Fruit fly (Drosophila melanogaster) whole organism, embryonic: ENCODE measurements around the gene CG43998.

Experiments used
- B-H2 ChIP-seq: fragments of 200-800 bp; sonication (Bioruptor generic); optimal IDR thresholded peaks from 2 replicates; lab custom pipeline; 2018; ENCODE audit warnings: missing biosample characterization, mild to moderate bottlenecking, missing genetic modification characterization
- Bdp1 ChIP-seq: fragments of 200-800 bp; sonication (Bioruptor generic); optimal IDR thresholded peaks from 3 replicates; lab custom pipeline; 2016; ENCODE audit warnings: missing biosample characterization, missing genetic modification characterization
- CG10267 ChIP-seq: fragments of 200-800 bp; sonication (Bioruptor generic); optimal IDR thresholded peaks from 2 replicates; lab custom pipeline; 2018; ENCODE audit warnings: missing biosample characterization, mild to moderate bottlenecking, missing genetic modification characterization, moderate library complexity
- CG11247 ChIP-seq: fragments of 200-800 bp; sonication (Bioruptor generic); IDR thresholded peaks from 2 replicates; pipeline ENCODE4 v1.3.6; 2022; ENCODE audit warnings: missing biosample characterization, missing genetic modification characterization
- CG11504 ChIP-seq: fragments of 200-800 bp; sonication (Bioruptor generic); optimal IDR thresholded peaks from 3 replicates; lab custom pipeline; 2019; ENCODE audit warnings: missing biosample characterization, mild to moderate bottlenecking, missing genetic modification characterization, moderate library complexity
- CG12299 ChIP-seq: fragments of 200-800 bp; sonication (Bioruptor generic); optimal IDR thresholded peaks from 2 replicates; lab custom pipeline; 2018; ENCODE audit warnings: missing biosample characterization, mild to moderate bottlenecking, missing genetic modification characterization
- CG12744 ChIP-seq: fragments of 200-800 bp; sonication (Bioruptor generic); optimal IDR thresholded peaks from 2 replicates; lab custom pipeline; 2016; ENCODE audit warnings: missing biosample characterization, missing genetic modification characterization
- CG13424 ChIP-seq: fragments of 200-800 bp; sonication (Bioruptor generic); optimal IDR thresholded peaks from 2 replicates; lab custom pipeline; 2019; ENCODE audit warnings: missing biosample characterization, mild to moderate bottlenecking, missing genetic modification characterization, moderate library complexity
- CG16813 ChIP-seq: fragments of 200-800 bp; sonication (Bioruptor generic); IDR thresholded peaks from 3 replicates; pipeline ENCODE4 v1.3.6; 2022; ENCODE audit warnings: missing biosample characterization, missing genetic modification characterization; ENCODE audit not compliant: partially characterized antibody
- CG17186 ChIP-seq: fragments of 200-800 bp; sonication (Bioruptor generic); optimal IDR thresholded peaks from 3 replicates; lab custom pipeline; 2017; ENCODE audit warnings: missing biosample characterization, missing genetic modification reagents, missing genetic modification characterization
- CG17361 ChIP-seq: fragments of 200-800 bp; sonication (Bioruptor generic); IDR thresholded peaks from 3 replicates; pipeline ENCODE4 v1.3.6; 2022; ENCODE audit warnings: missing biosample characterization, missing genetic modification characterization
- CG18764 ChIP-seq: fragments of 200-800 bp; sonication (Bioruptor generic); optimal IDR thresholded peaks from 3 replicates; lab custom pipeline; 2016; ENCODE audit warnings: missing biosample characterization, missing genetic modification characterization
- CG32532 ChIP-seq: fragments of 200-800 bp; sonication (Bioruptor generic); IDR thresholded peaks from 2 replicates; pipeline ENCODE4 v1.3.6; 2022; ENCODE audit warnings: missing biosample characterization, missing genetic modification characterization
- CG34422 ChIP-seq: fragments of 200-800 bp; sonication (Bioruptor generic); IDR thresholded peaks from 3 replicates; pipeline ENCODE4 v1.3.6; 2022; ENCODE audit warnings: missing biosample characterization, missing genetic modification characterization
- CG4730 ChIP-seq: fragments of 200-800 bp; sonication (Bioruptor generic); IDR thresholded peaks from 2 replicates; pipeline ENCODE4 v1.3.6; 2022; ENCODE audit warnings: missing biosample characterization, missing genetic modification characterization
- CG4820 ChIP-seq: fragments of 200-800 bp; sonication (Bioruptor generic); optimal IDR thresholded peaks from 3 replicates; lab custom pipeline; 2016; ENCODE audit warnings: missing biosample characterization, missing genetic modification characterization
- CG6765 ChIP-seq: fragments of 200-800 bp; sonication (Bioruptor generic); optimal IDR thresholded peaks from 3 replicates; lab custom pipeline; 2017; ENCODE audit warnings: missing biosample characterization, mild to moderate bottlenecking, missing genetic modification characterization
- CG7271 ChIP-seq: fragments of 200-800 bp; sonication (Bioruptor generic); optimal IDR thresholded peaks from 2 replicates; lab custom pipeline; 2018; ENCODE audit warnings: missing biosample characterization, mild to moderate bottlenecking, missing genetic modification characterization, moderate library complexity
- CG7963 ChIP-seq: fragments of 200-800 bp; sonication (Bioruptor generic); IDR thresholded peaks from 3 replicates; pipeline ENCODE4 v1.3.6; 2022; ENCODE audit warnings: missing biosample characterization, missing genetic modification characterization; ENCODE audit not compliant: partially characterized antibody
- CG8765 ChIP-seq: fragments of 200-800 bp; sonication (Bioruptor generic); IDR thresholded peaks from 2 replicates; pipeline ENCODE4 v1.3.6; 2022; ENCODE audit warnings: missing biosample characterization, missing genetic modification characterization
- Eip74EF ChIP-seq, 2 experiments: fragments of 200-800 bp in 1 of 2; fragments of >200 bp in 1 of 2; sonication (Bioruptor generic) in 1 of 2; optimal IDR thresholded peaks; 2 replicates each; lab custom pipeline; 2017 to 2019; ENCODE audit warnings: missing biosample characterization in 2 of 2, missing genetic modification characterization in 2 of 2, mild to moderate bottlenecking in 1 of 2, moderate library complexity in 1 of 2
- Elba2 ChIP-seq: fragments of 200-800 bp; sonication (Bioruptor generic); optimal IDR thresholded peaks from 3 replicates; lab custom pipeline; 2016; ENCODE audit warnings: missing biosample characterization, missing genetic modification characterization
- Gug ChIP-seq: fragments of 200-800 bp; sonication (Bioruptor generic); IDR thresholded peaks from 4 replicates; pipeline ENCODE4 v1.3.6; 2022; ENCODE audit warnings: missing biosample characterization, missing genetic modification characterization
- HmgZ ChIP-seq: fragments of 200-800 bp; sonication (Bioruptor generic); optimal IDR thresholded peaks from 2 replicates; lab custom pipeline; 2018; ENCODE audit warnings: missing biosample characterization, mild to moderate bottlenecking, missing genetic modification characterization
- Lim3 ChIP-seq: fragments of 200-800 bp; sonication (Bioruptor generic); IDR thresholded peaks from 2 replicates; pipeline ENCODE4 v1.3.6; 2022; ENCODE audit warnings: missing biosample characterization, missing genetic modification characterization
- Nf-YC ChIP-seq: fragments of 200-800 bp; optimal IDR thresholded peaks from 3 replicates; lab custom pipeline; 2019; ENCODE audit warnings: missing biosample characterization, mild to moderate bottlenecking, missing genetic modification characterization, moderate library complexity
- Rfx ChIP-seq: fragments of 200-800 bp; sonication (Bioruptor generic); IDR thresholded peaks from 2 replicates; pipeline ENCODE4 v1.3.6; 2022; ENCODE audit warnings: missing biosample characterization, missing genetic modification characterization
- Spps ChIP-seq: fragments of 200-800 bp; sonication (Bioruptor generic); optimal IDR thresholded peaks from 2 replicates; lab custom pipeline; 2018; ENCODE audit warnings: missing biosample characterization, mild to moderate bottlenecking, missing genetic modification characterization
- Taf1 ChIP-seq: fragments of 200-800 bp; sonication (Bioruptor generic); IDR thresholded peaks from 2 replicates; pipeline ENCODE4 v1.3.6; 2022; ENCODE audit warnings: missing biosample characterization, missing genetic modification characterization
- Usf ChIP-seq: fragments of 200-800 bp; sonication (Bioruptor generic); optimal IDR thresholded peaks from 2 replicates; lab custom pipeline; 2017; ENCODE audit warnings: missing genotype, missing biosample characterization, missing genetic modification characterization
- Xbp1 ChIP-seq: fragments of 200-800 bp; sonication (Bioruptor generic); optimal IDR thresholded peaks from 3 replicates; lab custom pipeline; 2016; ENCODE audit warnings: missing biosample characterization, mild to moderate bottlenecking, missing genetic modification characterization
- ash1 ChIP-seq: fragments of 200-800 bp; sonication (Bioruptor generic); optimal IDR thresholded peaks from 2 replicates; lab custom pipeline; 2018; ENCODE audit warnings: missing biosample characterization, mild to moderate bottlenecking, missing genetic modification characterization
- cas ChIP-seq: fragments of 200-800 bp; sonication (Bioruptor generic); IDR thresholded peaks from 2 replicates; pipeline ENCODE4 v1.3.6; 2022; ENCODE audit warnings: missing biosample characterization, missing genetic modification characterization
- corto ChIP-seq: fragments of 200-800 bp; sonication (Bioruptor generic); optimal IDR thresholded peaks from 2 replicates; lab custom pipeline; 2016; ENCODE audit warnings: missing biosample characterization, mild to moderate bottlenecking, missing genetic modification characterization, moderate library complexity
- gcm ChIP-seq: fragments of 200-800 bp; sonication (Bioruptor generic); optimal IDR thresholded peaks from 2 replicates; lab custom pipeline; 2019; ENCODE audit warnings: missing biosample characterization, mild to moderate bottlenecking, missing genetic modification characterization, moderate library complexity
- hb ChIP-seq: fragments of 200-800 bp; sonication (Bioruptor generic); IDR thresholded peaks from 3 replicates; pipeline ENCODE4 v1.3.6; 2022; ENCODE audit warnings: missing biosample characterization, missing genetic modification characterization; ENCODE audit not compliant: partially characterized antibody
- hbn ChIP-seq: fragments of 200-800 bp; sonication (Bioruptor generic); IDR thresholded peaks from 2 replicates; pipeline ENCODE4 v1.3.6; 2022; ENCODE audit warnings: missing biosample characterization, missing genetic modification characterization; ENCODE audit not compliant: partially characterized antibody
- hkb ChIP-seq, 2 experiments: fragments of 200-800 bp in 1 of 2; fragments of >200 bp in 1 of 2; sonication (Bioruptor generic) in 1 of 2; IDR thresholded peaks in 1 of 2; optimal IDR thresholded peaks in 1 of 2; 2 replicates each; pipeline versions ENCODE4 v1.3.6 to Lab custom; 2017 to 2022; ENCODE audit warnings: missing biosample characterization in 1 of 2, missing genetic modification characterization in 1 of 2
- lola ChIP-seq, 3 experiments: fragments of >200 bp in 2 of 3; fragments of 200-800 bp in 1 of 3; sonication (Bioruptor generic) in 1 of 3; optimal IDR thresholded peaks; 2 replicates each; lab custom pipeline; 2017 to 2019; ENCODE audit warnings: missing biosample characterization in 3 of 3, missing genetic modification characterization in 3 of 3, mild to moderate bottlenecking in 1 of 3, moderate library complexity in 1 of 3
- pnt ChIP-seq: fragments of 200-800 bp; sonication (Bioruptor generic); optimal IDR thresholded peaks from 3 replicates; lab custom pipeline; 2016; ENCODE audit warnings: missing biosample characterization, missing genetic modification characterization
- repo ChIP-seq: fragments of 200-800 bp; sonication (Bioruptor generic); optimal IDR thresholded peaks from 2 replicates; lab custom pipeline; 2016; ENCODE audit warnings: missing biosample characterization, missing genetic modification characterization
- schlank ChIP-seq: fragments of 200-800 bp; sonication (Bioruptor generic); optimal IDR thresholded peaks from 2 replicates; lab custom pipeline; 2018; ENCODE audit warnings: missing biosample characterization, mild to moderate bottlenecking, missing genetic modification characterization
- shn ChIP-seq: fragments of 200-800 bp; sonication (Bioruptor generic); optimal IDR thresholded peaks from 3 replicates; lab custom pipeline; 2016; ENCODE audit warnings: missing biosample characterization, missing genetic modification characterization
- sim ChIP-seq: fragments of 200-800 bp; sonication (Bioruptor generic); IDR thresholded peaks from 2 replicates; pipeline ENCODE4 v1.3.6; 2022; ENCODE audit warnings: missing biosample characterization, missing genetic modification characterization
- sna ChIP-seq: fragments of 200-800 bp; sonication (Bioruptor generic); IDR thresholded peaks from 2 replicates; pipeline ENCODE4 v1.3.6; 2022; ENCODE audit warnings: missing biosample characterization, missing genetic modification characterization; ENCODE audit not compliant: partially characterized antibody
- sob ChIP-seq: fragments of 200-800 bp; sonication (Bioruptor generic); IDR thresholded peaks from 2 replicates; pipeline ENCODE4 v1.3.6; 2022; ENCODE audit warnings: missing biosample characterization, missing genetic modification characterization
- sug ChIP-seq: fragments of 200-800 bp; optimal IDR thresholded peaks from 2 replicates; lab custom pipeline; 2019; ENCODE audit warnings: missing biosample characterization, mild to moderate bottlenecking, missing genetic modification characterization, moderate library complexity
- tll ChIP-seq, 2 experiments: fragments of 200-800 bp in 1 of 2; fragments of >200 bp in 1 of 2; sonication (Bioruptor generic) in 1 of 2; optimal IDR thresholded peaks; 2 replicates each; lab custom pipeline; 2017 to 2019; ENCODE audit warnings: missing biosample characterization in 2 of 2, missing genetic modification characterization in 2 of 2, mild to moderate bottlenecking in 1 of 2, moderate library complexity in 1 of 2

CG43998 gene

DNA sequence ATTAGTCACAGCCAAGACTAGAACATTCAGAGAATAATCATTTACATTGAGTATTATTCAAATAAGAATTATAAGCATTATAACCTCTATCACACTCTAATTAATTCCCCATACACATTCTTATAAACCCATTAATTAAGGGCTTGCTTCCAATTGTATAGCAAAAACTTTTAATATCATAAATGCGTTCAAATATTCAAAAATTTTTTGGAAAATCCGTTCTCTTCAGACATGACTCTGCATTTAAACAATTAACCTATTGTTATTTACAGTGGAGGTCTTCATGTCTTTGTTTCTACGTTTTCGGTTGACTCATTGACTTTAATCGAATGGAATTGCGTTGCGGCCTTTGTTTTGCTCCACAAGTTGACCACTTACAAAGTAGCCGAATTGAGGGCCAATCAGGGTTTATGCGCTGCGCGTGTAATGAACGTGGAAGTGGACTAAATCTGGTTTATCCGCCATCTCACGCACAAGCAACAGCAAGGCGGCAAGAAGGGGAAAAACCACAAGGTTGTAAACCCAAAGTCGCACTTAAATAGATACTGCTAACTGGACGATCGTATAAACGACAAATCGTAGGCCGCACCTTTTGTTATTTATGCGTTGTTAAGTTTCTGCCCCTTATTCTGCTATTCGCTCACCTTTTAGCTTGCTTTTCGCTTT is 7.8 kb downstream of the CG43998 start (continued):
- TF ChIP-seq hb (GFP tag; lab: Robert Waterston, UW) = no peak
- TF ChIP-seq schlank = peak; percentile 82
- no peak; the same call in 1 of the 2 replicates for TF ChIP-seq sim (GFP tag; lab: Robert Waterston, UW)
- peak; percentile 67; the same call in 1 of the 2 replicates for TF ChIP-seq Taf1 (GFP tag; lab: Robert Waterston, UW)
- TF ChIP-seq CG6765 (GFP tag; lab: Kevin White, UChicago) = peak; percentile 40
- TF ChIP-seq Xbp1 = peak; percentile 16
- no peak for TF ChIP-seq CG7271 (tag; lab: Kevin White, UChicago)
- peak; percentile 70 for TF ChIP-seq sug (tag; lab: Kevin White, UChicago)
- TF ChIP-seq B-H2 (GFP tag; lab: Kevin White, UChicago) = peak; percentile 85
- no peak; the same call in 1 of the 2 replicates for TF ChIP-seq CG8765
- no peak for TF ChIP-seq repo
- no peak for TF ChIP-seq CG10267 (tag; lab: Kevin White, UChicago)
- no peak for TF ChIP-seq lola (GFP tag; optimal IDR thresholded peaks at IDR 0.05; lab: Kevin White, UChicago)
- TF ChIP-seq CG4820 (GFP tag; lab: Kevin White, UChicago) = peak; percentile 88
- peak; percentile 62; the same call in 1 of the 3 replicates for TF ChIP-seq CG34422 (GFP tag; lab: Robert Waterston, UW)
- no peak for TF ChIP-seq hkb (optimal IDR thresholded peaks at IDR 0.05; lab: Kevin White, UChicago)
- no peak; the same call in 1 of the 2 replicates for TF ChIP-seq hkb (GFP tag; IDR thresholded peaks at IDR 0.05; lab: Robert Waterston, UW)
- no peak for TF ChIP-seq hbn (GFP tag; lab: Robert Waterston, UW)
- TF ChIP-seq gcm (GFP tag; lab: Kevin White, UChicago) = no peak
- TF ChIP-seq shn = peak; percentile 55
- TF ChIP-seq CG17186 (GFP tag; lab: Kevin White, UChicago) = no peak
- TF ChIP-seq CG32532 = peak; percentile 83
- TF ChIP-seq CG16813 (GFP tag; lab: Robert Waterston, UW) = no peak
- no peak for TF ChIP-seq Usf
- no peak for TF ChIP-seq CG13424
- peak; percentile 71 for TF ChIP-seq CG12299 (tag; lab: Kevin White, UChicago)
- TF ChIP-seq HmgZ (tag; lab: Kevin White, UChicago) = peak; percentile 81
- 0 out of 2 replicates have a peak, but pooled peaks have one; percentile 15 for TF ChIP-seq CG4730 (GFP tag; lab: Robert Waterston, UW)
- no peak for TF ChIP-seq Elba2
- TF ChIP-seq CG17361 (GFP tag; lab: Robert Waterston, UW) = no peak
- TF ChIP-seq CG11247 (GFP tag; lab: Robert Waterston, UW) = peak; percentile 66
- TF ChIP-seq CG12744 (GFP tag; lab: Kevin White, UChicago) = peak; percentile 31
- TF ChIP-seq tll (GFP tag; optimal IDR thresholded peaks at IDR 0.05; lab: Kevin White, UChicago) = no peak
- TF ChIP-seq Spps (tag; lab: Kevin White, UChicago) = no peak
- 0 out of 2 replicates have a peak, but pooled peaks have one; percentile 40 for TF ChIP-seq cas (GFP tag; lab: Robert Waterston, UW)
- peak; percentile 34 for TF ChIP-seq ash1 (GFP tag; lab: Kevin White, UChicago)
- TF ChIP-seq Eip74EF (GFP tag; optimal IDR thresholded peaks at IDR 0.05; lab: Kevin White, UChicago) = peak in 1 of 2 experiments; percentile 65
- TF ChIP-seq Lim3 (GFP tag; lab: Robert Waterston, UW) = no peak
- TF ChIP-seq Rfx (GFP tag; lab: Robert Waterston, UW) = peak; percentile 90
- TF ChIP-seq corto (GFP tag; lab: Kevin White, UChicago) = no peak
- TF ChIP-seq CG11504 (tag; lab: Kevin White, UChicago) = no peak
- TF ChIP-seq Bdp1 = no peak
- TF ChIP-seq CG18764 = no peak
- no peak for TF ChIP-seq pnt (GFP tag; lab: Kevin White, UChicago)
- TF ChIP-seq Nf-YC (tag; lab: Kevin White, UChicago) = peak; percentile 32
- TF ChIP-seq sna (GFP tag; lab: Robert Waterston, UW) = no peak
- TF ChIP-seq Gug = peak; percentile 42; the same call in 1 of the 4 replicates
- peak; percentile 71 for TF ChIP-seq sob
- no peak for TF ChIP-seq CG7963
